Worm (Caenorhabditis elegans) whole organism, L4/young adult: Measurements from ENCODE around the gene Y60A3A.19.

ENCODE experiments used
- W03F9.2 ChIP-seq: fragments of 150-350 bp; optimal IDR thresholded peaks from 2 replicates; lab custom pipeline; 2014; ENCODE audit warnings: missing biosample characterization, missing genetic modification characterization
- dao-5 ChIP-seq: sonication (generic microtip); optimal IDR thresholded peaks from 2 replicates; lab custom pipeline; 2016; ENCODE audit warnings: missing genotype, missing genetic modification characterization, moderate library complexity, missing compliant biosample characterization
- him-1 ChIP-seq: sonication (generic microtip); optimal IDR thresholded peaks from 2 replicates; lab custom pipeline; 2016; ENCODE audit warnings: missing genotype, missing genetic modification reagents, missing genetic modification characterization, missing compliant biosample characterization

Gene Y60A3A.19

ce11 chrV:19915973-19916605 is at the start of gene Y60A3A.19, which contains the start of gene chk-2:
Gene Y60A3A.19, plus strand, starts transcription at chrV:19916555.
Gene chk-2, minus strand, starts transcription at chrV:19916023.
- TF ChIP-seq dao-5 (no peak), W03F9.2 (tag; lab: Kevin White, UChicago) (no peak), him-1 (no peak)

ce11 chrV:19867883-19868282 is 48.5 kb upstream of the Y60A3A.19 start, which contains the start of gene Y116F11B.9:
Gene Y116F11B.9, minus strand, starts transcription at chrV:19867983.
- TF ChIP-seq him-1, result no peak
- TF ChIP-seq dao-5, result no peak
- TF ChIP-seq W03F9.2 (tag; lab: Kevin White, UChicago), result no peak

- TF ChIP-seq dao-5 (no peak), W03F9.2 (tag; lab: Kevin White, UChicago) (no peak), him-1 (no peak)
These were observed 33.4 kb upstream of the Y60A3A.19 start, which contains the start of gene Y116F11B.13 for ce11 chrV:19882916-19883315. Gene Y116F11B.13, plus strand, starts transcription at chrV:19883216.

- no peak for TF ChIP-seq him-1
These were observed 21.1 kb upstream of the Y60A3A.19 start, which contains the start of gene gly-4 for ce11 chrV:19895250-19895649. Gene gly-4, minus strand, starts transcription at chrV:19895350.

- TF ChIP-seq dao-5, result no peak
- no peak for TF ChIP-seq him-1
- TF ChIP-seq W03F9.2 (tag; lab: Kevin White, UChicago), result peak; percentile 25
These were observed 18.8 kb upstream of the Y60A3A.19 start for ce11 chrV:19897557-19897956.

ce11 chrV:19897982-19898381 is 18.4 kb upstream of the Y60A3A.19 start:
- TF ChIP-seq W03F9.2 (tag; lab: Kevin White, UChicago) (no peak), him-1 (no peak), dao-5 (no peak)

- no peak for TF ChIP-seq dao-5
- no peak for TF ChIP-seq him-1
- no peak for TF ChIP-seq W03F9.2 (tag; lab: Kevin White, UChicago)
These were observed 17.2 kb upstream of the Y60A3A.19 start, which contains the start of gene Y116F11B.14 for ce11 chrV:19899167-19899566. Gene Y116F11B.14, plus strand, starts transcription at chrV:19899467.

- TF ChIP-seq him-1 (no peak), W03F9.2 (tag; lab: Kevin White, UChicago) (no peak), dao-5 (no peak)
These were observed 14.5 kb upstream of the Y60A3A.19 start for ce11 chrV:19901826-19902225.

- TF ChIP-seq dao-5 (no peak), him-1 (no peak), W03F9.2 (tag; lab: Kevin White, UChicago) (no peak)
These were observed 11.6 kb upstream of the Y60A3A.19 start for ce11 chrV:19904790-19905189.

ce11 chrV:19905988-19906387 is 10.4 kb upstream of the Y60A3A.19 start:
- TF ChIP-seq dao-5 (no peak), W03F9.2 (tag; lab: Kevin White, UChicago) (no peak), him-1 (no peak)

ce11 chrV:19907365-19907764 is 9.0 kb upstream of the Y60A3A.19 start, which contains the start of gene fars-2:
Gene fars-2, minus strand, starts transcription at chrV:19907434.
- no peak for TF ChIP-seq dao-5
- TF ChIP-seq him-1, result no peak
- no peak for TF ChIP-seq W03F9.2 (tag; lab: Kevin White, UChicago)

- no peak for TF ChIP-seq W03F9.2 (tag; lab: Kevin White, UChicago)
- no peak for TF ChIP-seq dao-5
- no peak for TF ChIP-seq him-1
These were observed 7.5 kb upstream of the Y60A3A.19 start for ce11 chrV:19908854-19909253.

- TF ChIP-seq dao-5 (no peak), him-1 (no peak), W03F9.2 (tag; lab: Kevin White, UChicago) (no peak)
These were observed 6.3 kb downstream of the Y60A3A.19 start, which contains the start of gene Y60A3A.16 for ce11 chrV:19922613-19923012. Gene Y60A3A.16, minus strand, starts transcription at chrV:19922713.

- TF ChIP-seq dao-5 (no peak), W03F9.2 (tag; lab: Kevin White, UChicago) (no peak), him-1 (no peak)
These were observed 7.6 kb downstream of the Y60A3A.19 start, which contains the start of gene skr-4 for ce11 chrV:19923924-19924323. Gene skr-4, plus strand, starts transcription at chrV:19924224.

- TF ChIP-seq dao-5 (no peak), W03F9.2 (tag; lab: Kevin White, UChicago) (no peak), him-1 (no peak)
These were observed 17.9 kb downstream of the Y60A3A.19 start, which contains the start of gene algn-7 for ce11 chrV:19934223-19934622. Gene algn-7, minus strand, starts transcription at chrV:19934323.
